Worm (Caenorhabditis elegans): ENCODE data around the gene C01G10.17.

Gene C01G10.17

ce11 chrV:15083659-15084058, 6.9 kb upstream of the C01G10.17 start:
- TF ChIP-seq elt-2 (tag; optimal IDR thresholded peaks at IDR 0.05) (peak; percentile 15), nhr-43 (tag; optimal IDR thresholded peaks at IDR 0.05; ENCODE audit: poor library complexity, severe bottlenecking) (no peak), nhr-11 (tag; optimal IDR thresholded peaks at IDR 0.05) (no peak), mdl-1 (tag; optimal IDR thresholded peaks at IDR 0.05) (no peak), pqm-1 (tag; optimal IDR thresholded peaks at IDR 0.05) (no peak), nhr-76 (tag; optimal IDR thresholded peaks at IDR 0.05) (no peak), ztf-4 (tag; optimal IDR thresholded peaks at IDR 0.05) (no peak), sea-2 (GFP tag; optimal IDR thresholded peaks at IDR 0.05) (no peak), ceh-28 (tag; optimal IDR thresholded peaks at IDR 0.05) (no peak), skn-1 (tag; optimal IDR thresholded peaks at IDR 0.05) (no peak), hmg-11 (tag; optimal IDR thresholded peaks at IDR 0.05) (no peak), ama-1 (optimal IDR thresholded peaks at IDR 0.05) (peak; percentile 84), ceh-16 (tag; optimal IDR thresholded peaks at IDR 0.05) (no peak), zag-1 (tag; optimal IDR thresholded peaks at IDR 0.05) (no peak)

ce11 chrV:15085335-15085800, 5.2 kb upstream of the C01G10.17 start, which contains the start of the genes ahsa-1 and C01G10.7:
TSS of gene ahsa-1 (minus strand) at chrV:15085385.
TSS of gene C01G10.7 (plus strand) at chrV:15085747.
- TF ChIP-seq unc-62 (GFP tag; optimal IDR thresholded peaks at IDR 0.05) (no peak), eor-1 (tag; optimal IDR thresholded peaks at IDR 0.05) (peak in 1 of 2 experiments; percentile 45), nhr-11 (tag; optimal IDR thresholded peaks at IDR 0.05) (peak; percentile 11), tbx-2 (tag; optimal IDR thresholded peaks at IDR 0.05) (peak; percentile 37), egl-5 (tag; optimal IDR thresholded peaks at IDR 0.05) (peak; percentile 87), elt-1 (tag; optimal IDR thresholded peaks at IDR 0.05) (no peak), hmg-11 (tag; optimal IDR thresholded peaks at IDR 0.05) (peak; percentile 83), unc-39 (tag; optimal IDR thresholded peaks at IDR 0.05) (no peak), ceh-9 (tag; optimal IDR thresholded peaks at IDR 0.05) (no peak), nfya-1 (tag; optimal IDR thresholded peaks at IDR 0.05; ENCODE audit: insufficient read depth) (peak; percentile 89), nhr-43 (tag; optimal IDR thresholded peaks at IDR 0.05; ENCODE audit: poor library complexity, severe bottlenecking) (peak; percentile 95), elt-2 (tag; optimal IDR thresholded peaks at IDR 0.05) (peak; percentile 61), fos-1 (tag; optimal IDR thresholded peaks at IDR 0.05) (no peak), ztf-11 (tag; optimal IDR thresholded peaks at IDR 0.05) (no peak), egl-27 (tag; optimal IDR thresholded peaks at IDR 0.05) (peak; percentile 13), ceh-16 (tag; optimal IDR thresholded peaks at IDR 0.05) (no peak), elt-3 (tag; optimal IDR thresholded peaks at IDR 0.05) (no peak), R02D3.7 (tag; optimal IDR thresholded peaks at IDR 0.05) (peak; percentile 98), zag-1 (tag; optimal IDR thresholded peaks at IDR 0.05) (no peak), ama-1 (optimal IDR thresholded peaks at IDR 0.05) (no peak), mdl-1 (tag; optimal IDR thresholded peaks at IDR 0.05) (no peak), fkh-10 (GFP tag; optimal IDR thresholded peaks at IDR 0.05) (peak; percentile 92), ztf-4 (tag; optimal IDR thresholded peaks at IDR 0.05) (no peak), daf-12 (tag; optimal IDR thresholded peaks at IDR 0.05) (no peak), fkh-2 (tag; optimal IDR thresholded peaks at IDR 0.05) (no peak), pqm-1 (tag; optimal IDR thresholded peaks at IDR 0.05) (peak; percentile 82), ceh-82 (tag; optimal IDR thresholded peaks at IDR 0.05) (peak; percentile 68), nhr-25 (tag; optimal IDR thresholded peaks at IDR 0.05) (peak; percentile 86), lin-39 (tag; optimal IDR thresholded peaks at IDR 0.05) (peak; percentile 75), nhr-237 (tag; optimal IDR thresholded peaks at IDR 0.05) (no peak), nhr-23 (tag; optimal IDR thresholded peaks at IDR 0.05) (no peak), lin-15B (tag; optimal IDR thresholded peaks at IDR 0.05) (peak; percentile 99), nhr-12 (tag; optimal IDR thresholded peaks at IDR 0.05) (no peak), pha-4 (tag; optimal IDR thresholded peaks at IDR 0.05) (peak; percentile 95), mml-1 (tag; optimal IDR thresholded peaks at IDR 0.05) (no peak), nhr-77 (tag; optimal IDR thresholded peaks at IDR 0.05) (peak; percentile 37), nhr-76 (tag; optimal IDR thresholded peaks at IDR 0.05) (peak; percentile 0), nhr-67 (tag; optimal IDR thresholded peaks at IDR 0.05) (no peak), ceh-28 (tag; optimal IDR thresholded peaks at IDR 0.05) (peak; percentile 77), skn-1 (tag; optimal IDR thresholded peaks at IDR 0.05) (peak; percentile 15), aly-2 (tag; optimal IDR thresholded peaks at IDR 0.05) (no peak), snpc-4 (tag; optimal IDR thresholded peaks at IDR 0.05) (peak; percentile 87), jun-1 (tag; optimal IDR thresholded peaks at IDR 0.05) (peak; percentile 58), nhr-28 (tag; optimal IDR thresholded peaks at IDR 0.05) (no peak), lsy-12 (tag; optimal IDR thresholded peaks at IDR 0.05) (peak; percentile 85), ZK546.5 (tag; optimal IDR thresholded peaks at IDR 0.05) (no peak), sea-2 (GFP tag; optimal IDR thresholded peaks at IDR 0.05) (no peak)

Measured in whole organism, L3 larva.